Worm (Caenorhabditis elegans) whole organism, midembryonic: ENCODE measurements around the gene Y94H6A.12.
A peak's percentile ranks its signal among the peaks of the same experiment; 100 is the strongest.
"Not testable (repeated sequence)": the region's sequence is repeated elsewhere in the genome, so short reads cannot be mapped to it uniquely, and the experiment has no call there.

Source experiments
- T22C8.4 ChIP-seq: fragments of 200-800 bp; sonication (Bioruptor generic); IDR thresholded peaks from 2 replicates; pipeline ENCODE4 v1.3.6; 2022; ENCODE audit warnings: missing genetic modification characterization, missing compliant biosample characterization
- cog-1 ChIP-seq: sonication (generic microtip); optimal IDR thresholded peaks from 2 replicates; lab custom pipeline; 2016; ENCODE audit warnings: missing genetic modification characterization, missing compliant biosample characterization
- flt-1 ChIP-seq: fragments of 200-800 bp; sonication (Bioruptor generic); IDR thresholded peaks from 2 replicates; pipeline ENCODE4 v1.3.6; 2022; ENCODE audit warnings: missing genetic modification characterization, missing compliant biosample characterization
- klf-2 ChIP-seq: fragments of 200-800 bp; sonication (Bioruptor generic); conservative IDR thresholded peaks from 2 replicates; pipeline ENCODE4 v1.3.6; 2022; ENCODE audit warnings: missing genetic modification reagents, missing genetic modification characterization, missing compliant biosample characterization
- med-1 ChIP-seq: sonication (generic microtip); optimal IDR thresholded peaks from 2 replicates; lab custom pipeline; 2017; ENCODE audit warnings: missing genetic modification characterization, mild to moderate bottlenecking, missing compliant biosample characterization, antibody characterized with exemption, missing genetic modification reagents; ENCODE audit not compliant: insufficient read depth
- ref-1 ChIP-seq: fragments of 200-800 bp; sonication (Bioruptor generic); conservative IDR thresholded peaks from 2 replicates; pipeline ENCODE4 v1.3.6; 2022; ENCODE audit warnings: missing genetic modification reagents, missing genetic modification characterization, missing compliant biosample characterization
- tab-1 ChIP-seq: fragments of 200-800 bp; sonication (Bioruptor generic); IDR thresholded peaks from 2 replicates; pipeline ENCODE4 v1.3.6; 2022; ENCODE audit warnings: missing genetic modification characterization, missing compliant biosample characterization
- ztf-23 ChIP-seq: fragments of 200-800 bp; sonication (Bioruptor generic); IDR thresholded peaks from 2 replicates; pipeline ENCODE4 v1.3.6; 2022; ENCODE audit warnings: missing genetic modification reagents, missing genetic modification characterization, missing compliant biosample characterization
- ztf-29 ChIP-seq: fragments of 200-800 bp; sonication (Bioruptor generic); IDR thresholded peaks from 2 replicates; pipeline ENCODE4 v1.3.6; 2022; ENCODE audit warnings: missing genetic modification reagents, missing genetic modification characterization, missing compliant biosample characterization

The Y94H6A.12 gene

DNA sequence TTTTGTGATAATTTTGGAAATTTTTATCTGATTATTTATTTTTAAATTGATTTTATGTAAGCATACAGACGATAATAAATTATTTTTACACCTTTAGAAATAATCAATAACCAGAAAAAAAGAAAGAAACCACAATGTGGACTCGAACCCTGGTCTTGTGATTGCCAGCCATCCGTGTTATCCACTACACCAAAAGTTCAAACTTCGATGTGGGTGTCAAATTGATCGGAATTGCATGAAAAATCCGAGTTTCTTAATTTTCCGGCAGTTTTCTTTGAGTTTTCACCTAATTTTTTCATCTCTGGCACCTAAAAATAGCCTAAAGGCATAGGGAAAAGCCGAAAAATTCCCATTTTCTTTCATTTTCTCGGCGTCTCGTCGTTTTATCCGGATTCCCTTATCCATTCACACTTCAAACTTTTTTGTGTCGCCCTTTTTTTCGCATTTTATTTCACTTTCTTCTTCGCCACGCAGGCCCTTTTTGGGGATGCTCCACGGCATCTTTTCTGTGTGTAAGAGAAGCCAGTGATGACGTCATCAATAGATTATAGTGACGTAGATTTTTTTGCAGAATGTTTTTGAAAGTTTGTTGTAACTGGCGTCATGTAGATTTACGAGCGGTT, 34.7 kb upstream of the Y94H6A.12 start:
- TF ChIP-seq ref-1: no peak
- no peak for TF ChIP-seq T22C8.4 (GFP tag; lab: Robert Waterston, UW)
- TF ChIP-seq ztf-23: no peak
- TF ChIP-seq tab-1 (GFP tag; lab: Robert Waterston, UW): no peak
- TF ChIP-seq med-1 (GFP tag; lab: Kevin White, UChicago): no peak

DNA sequence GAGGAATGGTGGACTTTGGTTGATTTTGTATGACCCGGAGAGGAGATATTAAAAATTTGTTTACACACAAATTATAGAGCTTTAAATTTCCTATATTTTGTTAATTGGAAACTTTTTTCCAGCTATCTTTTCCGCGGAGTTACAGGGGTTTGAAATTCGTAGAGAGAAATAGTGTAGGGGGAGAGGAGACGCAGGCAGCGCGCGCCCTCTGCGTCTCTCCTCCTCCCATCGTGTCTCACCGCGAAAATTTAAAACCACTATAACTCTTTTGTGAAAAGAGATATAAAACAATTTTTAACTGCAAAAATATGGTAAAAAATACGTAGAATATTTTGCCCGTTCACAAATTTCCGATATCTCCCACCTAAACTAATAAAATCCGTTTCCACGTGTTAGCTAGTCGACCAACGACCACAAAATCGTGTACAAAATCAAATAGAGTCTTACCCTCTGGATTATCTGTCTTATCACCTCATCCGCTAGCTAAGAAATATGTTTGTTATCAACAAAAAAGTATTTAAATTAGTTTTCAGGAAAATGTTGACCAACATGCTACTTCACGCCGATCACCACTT, 29.7 kb upstream of the Y94H6A.12 start, which contains the start of gene nhr-277:
TSS of gene nhr-277 (plus strand) at position 525 of the 575 bp plus-strand sequence.
- no peak for TF ChIP-seq med-1 (GFP tag; lab: Kevin White, UChicago)
- no peak for TF ChIP-seq T22C8.4 (GFP tag; lab: Robert Waterston, UW)
- TF ChIP-seq flt-1 (GFP tag; lab: Robert Waterston, UW): no peak
- TF ChIP-seq ref-1: no peak
- no peak for TF ChIP-seq ztf-29 (GFP tag; lab: Robert Waterston, UW)
- TF ChIP-seq cog-1: no peak
- TF ChIP-seq ztf-23: no peak
- no peak for TF ChIP-seq klf-2 (GFP tag; lab: Robert Waterston, UW)
- TF ChIP-seq tab-1 (GFP tag; lab: Robert Waterston, UW): no peak

DNA sequence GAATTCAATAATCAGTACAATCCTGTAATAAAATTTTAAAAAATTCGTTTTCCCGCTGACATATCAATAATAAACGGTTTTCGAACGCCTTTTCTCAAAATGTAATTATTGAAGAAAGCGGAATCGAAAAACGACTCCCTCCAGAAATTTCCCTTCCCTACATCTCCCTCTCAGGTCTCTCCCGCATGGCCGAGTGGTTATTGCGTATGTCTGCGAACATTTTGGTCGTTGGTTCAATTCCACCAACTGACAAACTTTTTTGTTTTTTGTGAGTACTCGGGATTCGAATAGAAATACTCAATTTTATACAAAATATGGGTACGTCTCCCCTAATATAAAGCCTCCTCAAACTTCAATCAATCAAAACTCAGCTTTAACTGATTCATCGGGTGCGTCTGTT, 27.2 kb upstream of the Y94H6A.12 start:
- peak; percentile 90 for TF ChIP-seq ztf-29 (GFP tag; lab: Robert Waterston, UW)
- TF ChIP-seq flt-1 (GFP tag; lab: Robert Waterston, UW): peak; percentile 95
- peak; percentile 96 for TF ChIP-seq ztf-23
- TF ChIP-seq tab-1 (GFP tag; lab: Robert Waterston, UW): peak; percentile 98
- peak; percentile 95 for TF ChIP-seq klf-2 (GFP tag; lab: Robert Waterston, UW)
- TF ChIP-seq ref-1: peak; percentile 89
- TF ChIP-seq T22C8.4 (GFP tag; lab: Robert Waterston, UW): peak; percentile 94

DNA sequence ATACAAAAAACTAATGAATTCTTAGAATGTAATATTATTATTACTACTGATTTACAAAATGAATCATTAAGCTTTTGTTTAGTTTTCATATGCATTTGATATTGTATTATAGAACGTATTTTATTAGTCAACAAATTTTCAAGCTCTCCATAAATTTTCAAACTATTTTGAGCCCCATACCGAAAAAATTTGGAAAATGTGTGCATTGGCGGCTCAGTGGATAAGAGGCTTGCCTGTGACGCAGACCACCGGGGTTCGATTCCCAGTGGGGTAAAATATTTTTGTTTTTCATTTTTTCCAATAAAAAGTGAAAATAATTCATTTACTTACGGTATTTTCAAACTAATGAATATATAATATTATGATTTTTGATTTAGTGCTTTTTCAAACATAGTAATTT, 25.6 kb upstream of the Y94H6A.12 start:
- no peak for TF ChIP-seq klf-2 (GFP tag; lab: Robert Waterston, UW)
- no peak for TF ChIP-seq ztf-29 (GFP tag; lab: Robert Waterston, UW)

DNA sequence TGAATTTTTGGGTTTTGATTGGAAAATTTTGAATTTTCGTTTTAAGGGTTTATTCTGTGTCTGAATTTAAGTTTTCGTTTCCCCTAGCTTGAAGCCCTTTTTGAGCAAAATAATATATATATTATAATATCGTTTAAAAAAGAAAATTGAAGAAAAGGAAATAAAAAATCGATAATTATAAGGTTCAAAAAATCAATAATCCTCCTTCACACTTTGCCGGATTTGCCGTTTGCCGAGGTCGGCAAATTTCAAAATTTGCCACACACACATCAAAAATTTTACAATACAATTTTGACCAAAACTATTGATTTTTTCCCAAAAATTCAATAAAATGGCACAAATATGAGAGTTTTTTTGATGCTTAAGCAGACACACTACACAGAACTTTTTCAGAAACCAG, 23.7 kb upstream of the Y94H6A.12 start:
- no peak for TF ChIP-seq klf-2 (GFP tag; lab: Robert Waterston, UW)
- TF ChIP-seq T22C8.4 (GFP tag; lab: Robert Waterston, UW): peak; percentile 64

DNA sequence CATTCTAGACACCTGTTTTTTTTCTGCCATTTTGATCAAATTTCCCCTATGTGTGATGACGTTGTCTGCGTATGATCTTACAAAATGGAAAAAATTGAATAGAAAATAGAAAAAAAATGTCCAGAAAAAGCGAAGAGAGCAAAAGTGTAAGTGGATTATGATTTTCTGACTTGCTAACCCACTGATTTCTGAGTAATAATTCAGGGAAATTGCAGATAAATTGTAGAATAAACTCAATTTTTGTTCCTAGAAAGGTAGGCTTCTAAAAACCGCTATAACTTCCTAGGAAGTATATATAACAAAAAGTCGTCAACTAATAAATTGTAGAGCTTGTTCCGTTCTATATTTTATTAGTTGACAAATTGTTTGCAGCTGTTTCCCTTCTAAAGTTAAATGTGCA, 21.8 kb upstream of the Y94H6A.12 start:
- TF ChIP-seq cog-1: no peak
- TF ChIP-seq flt-1 (GFP tag; lab: Robert Waterston, UW): no peak
- no peak for TF ChIP-seq T22C8.4 (GFP tag; lab: Robert Waterston, UW)
- no peak for TF ChIP-seq ztf-29 (GFP tag; lab: Robert Waterston, UW)
- TF ChIP-seq tab-1 (GFP tag; lab: Robert Waterston, UW): no peak
- no peak for TF ChIP-seq ztf-23
- no peak for TF ChIP-seq klf-2 (GFP tag; lab: Robert Waterston, UW)
- no peak for TF ChIP-seq ref-1
- TF ChIP-seq med-1 (GFP tag; lab: Kevin White, UChicago): no peak

DNA sequence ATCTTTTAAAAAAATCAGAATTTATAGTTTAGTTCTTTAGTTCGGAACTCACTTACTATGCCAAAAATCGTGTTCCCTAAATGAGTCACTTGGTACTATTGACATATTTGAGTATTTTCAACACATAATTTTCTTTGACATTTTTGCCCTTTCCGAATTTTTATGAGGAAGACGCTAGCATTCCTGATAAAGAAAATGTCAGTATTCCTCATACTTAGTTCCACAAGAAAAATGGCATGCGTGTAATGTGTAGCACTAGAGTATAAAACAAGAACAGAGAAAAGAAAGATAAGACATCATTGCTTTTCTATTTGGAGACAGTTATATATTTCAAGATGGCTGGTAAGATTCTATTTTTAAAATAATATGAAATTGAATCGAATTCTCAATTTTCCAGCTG, 17.1 kb upstream of the Y94H6A.12 start, which contains the start of gene Y94H6A.2:
TSS of gene Y94H6A.2 (plus strand) at position 336 of the 400 bp plus-strand sequence.
- TF ChIP-seq tab-1 (GFP tag; lab: Robert Waterston, UW) (no peak), flt-1 (GFP tag; lab: Robert Waterston, UW) (no peak), T22C8.4 (GFP tag; lab: Robert Waterston, UW) (no peak), cog-1 (no peak), ref-1 (no peak), ztf-29 (GFP tag; lab: Robert Waterston, UW) (no peak), med-1 (GFP tag; lab: Kevin White, UChicago) (no peak), klf-2 (GFP tag; lab: Robert Waterston, UW) (no peak), ztf-23 (no peak)

DNA sequence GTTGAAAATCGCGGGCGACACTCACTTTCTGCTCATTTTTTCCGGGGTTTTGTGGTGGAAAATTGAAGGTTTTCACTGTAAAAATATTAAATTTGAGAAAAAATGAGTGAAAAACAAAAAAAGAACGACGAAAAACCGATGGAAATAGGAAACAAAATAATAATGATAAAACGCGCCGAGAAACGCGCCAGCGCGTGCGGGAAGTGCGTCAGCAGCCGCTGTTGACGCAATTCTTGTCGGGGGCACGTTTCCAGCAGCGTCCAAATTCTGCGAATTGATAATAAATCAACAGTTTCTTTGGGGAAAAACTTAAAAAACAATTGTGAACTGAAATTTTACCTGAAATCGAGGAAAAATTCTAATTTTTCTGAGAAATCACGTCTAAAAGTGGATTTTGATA, 12.9 kb upstream of the Y94H6A.12 start, which contains the start of gene ubxn-2:
TSS of gene ubxn-2 (minus strand) at position 36 of the 400 bp plus-strand sequence.
- TF ChIP-seq ztf-23 (peak; percentile 61), tab-1 (GFP tag; lab: Robert Waterston, UW) (no peak), cog-1 (no peak), T22C8.4 (GFP tag; lab: Robert Waterston, UW) (peak; percentile 30; the same call in 1 of the 2 replicates)

DNA sequence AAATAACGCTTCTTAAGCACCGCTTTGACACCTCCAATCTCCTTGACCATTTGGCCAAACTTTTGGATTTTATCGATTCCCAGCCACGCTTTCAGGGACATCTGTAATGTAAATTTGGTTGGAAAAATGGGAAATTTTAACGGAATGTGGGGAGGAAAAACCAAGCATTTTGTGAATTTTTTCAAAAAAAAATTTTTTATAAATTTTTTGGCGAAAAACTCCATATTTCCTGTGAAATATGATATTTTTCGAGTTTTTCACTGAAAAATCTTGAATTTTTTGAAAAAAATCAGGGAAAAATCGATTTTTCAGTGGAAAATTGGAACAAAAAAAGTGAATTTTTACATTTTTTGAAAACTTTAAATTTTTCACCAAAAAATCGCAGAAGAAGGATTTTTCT, 6.9 kb upstream of the Y94H6A.12 start, which contains the start of gene ndua-12:
TSS of gene ndua-12 (minus strand) at position 101 of the 400 bp plus-strand sequence.
- not testable (repeated sequence) for TF ChIP-seq ztf-23; flt-1 (GFP tag; lab: Robert Waterston, UW); tab-1 (GFP tag; lab: Robert Waterston, UW)

DNA sequence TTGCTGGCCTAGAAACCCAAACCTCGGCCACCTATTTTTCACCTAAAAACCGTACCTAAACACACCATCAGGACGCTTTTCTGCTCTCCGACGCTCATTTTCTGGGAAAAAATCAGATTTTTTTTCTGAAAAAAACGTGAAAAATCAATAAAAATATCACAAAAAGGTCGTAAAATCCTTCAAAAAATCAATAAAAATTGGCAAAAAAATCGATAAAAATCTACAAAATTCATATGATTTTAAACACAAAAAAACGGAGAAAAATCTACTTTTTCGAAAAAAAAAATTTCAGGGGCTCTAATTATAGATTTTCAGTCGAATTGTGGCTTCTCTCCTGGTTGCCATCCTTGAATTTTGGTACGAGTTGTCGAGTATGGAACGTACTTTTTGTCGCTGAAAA, 3.6 kb upstream of the Y94H6A.12 start, which contains the start of gene Y94H6A.7:
TSS of gene Y94H6A.7 (minus strand) at position 101 of the 400 bp plus-strand sequence.
- TF ChIP-seq T22C8.4 (GFP tag; lab: Robert Waterston, UW): peak; percentile 44; the same call in 1 of the 2 replicates
